Worm (Caenorhabditis elegans) whole organism, L1 larva: ENCODE results near the gene F58G6.7.

Source experiments
- C16A3.4 ChIP-seq: fragments of 150-350 bp; optimal IDR thresholded peaks from 2 replicates; lab custom pipeline; 2014; ENCODE audit warnings: missing biosample characterization, missing genetic modification characterization
- C34B4.2 ChIP-seq: sonication (generic microtip); optimal IDR thresholded peaks from 2 replicates; lab custom pipeline; 2017; ENCODE audit warnings: mild to moderate bottlenecking, missing genetic modification characterization, missing compliant biosample characterization
- Y116A8C.19 ChIP-seq: sonication (generic microtip); optimal IDR thresholded peaks from 2 replicates; lab custom pipeline; 2016; ENCODE audit warnings: missing compliant biosample characterization, missing genetic modification characterization, borderline replicate concordance
- aha-1 ChIP-seq: fragments of 150-350 bp; optimal IDR thresholded peaks from 2 replicates; lab custom pipeline; 2014; ENCODE audit warnings: missing biosample characterization, missing genetic modification characterization
- aly-2 ChIP-seq: fragments of 150-350 bp; optimal IDR thresholded peaks from 2 replicates; lab custom pipeline; 2014; ENCODE audit warnings: missing biosample characterization, missing genetic modification characterization
- ama-1 ChIP-seq: fragments of 150-350 bp; optimal IDR thresholded peaks from 2 replicates; lab custom pipeline; 2014
- blmp-1 ChIP-seq: fragments of 150-350 bp; optimal IDR thresholded peaks from 2 replicates; lab custom pipeline; 2014; ENCODE audit warnings: missing biosample characterization, missing genetic modification characterization
- ceh-82 ChIP-seq, 3 experiments: fragments of 150-350 bp in 1 of 3; sonication (generic microtip) in 2 of 3; optimal IDR thresholded peaks; 2 replicates each; lab custom pipeline; 2014 to 2017; ENCODE audit warnings: missing biosample characterization in 3 of 3, missing genetic modification characterization in 3 of 3
- ces-1 ChIP-seq: fragments of 150-350 bp; optimal IDR thresholded peaks from 2 replicates; lab custom pipeline; 2014; ENCODE audit warnings: missing biosample characterization, missing genetic modification reagents, missing genetic modification characterization
- dsc-1 ChIP-seq: sonication (generic microtip); optimal IDR thresholded peaks from 2 replicates; lab custom pipeline; 2016; ENCODE audit warnings: mild to moderate bottlenecking, missing genetic modification characterization, missing compliant biosample characterization
- efl-1 ChIP-seq, 4 experiments: fragments of 150-350 bp; optimal IDR thresholded peaks in 3 of 4; peaks in 1 of 4; 1 replicate in 1 of 4; 2 replicates in 3 of 4; lab custom pipeline; 2014; ENCODE audit warnings: missing biosample characterization in 2 of 4, missing genetic modification characterization in 2 of 4, missing genetic modification reagents in 2 of 4
- efl-3 ChIP-seq: fragments of 200-800 bp; sonication (Bioruptor generic); optimal IDR thresholded peaks from 2 replicates; lab custom pipeline; 2018; ENCODE audit warnings: mild to moderate bottlenecking, missing genetic modification characterization, missing compliant biosample characterization
- egl-13 ChIP-seq: sonication (generic microtip); optimal IDR thresholded peaks from 2 replicates; lab custom pipeline; 2016; ENCODE audit warnings: missing genotype, missing genetic modification reagents, missing genetic modification characterization, missing compliant biosample characterization
- elt-3 ChIP-seq, 6 experiments: fragments of 150-350 bp in 1 of 6; sonication (generic microtip); optimal IDR thresholded peaks; 2 replicates each; lab custom pipeline; 2017 to 2018; ENCODE audit warnings: missing biosample characterization in 6 of 6, missing genetic modification characterization in 6 of 6, inconsistent platforms in 1 of 6
- fkh-10 ChIP-seq: sonication (generic microtip); optimal IDR thresholded peaks from 2 replicates; lab custom pipeline; 2017; ENCODE audit warnings: missing biosample characterization, missing genetic modification reagents, missing genetic modification characterization
- fkh-4 ChIP-seq: sonication (generic microtip); optimal IDR thresholded peaks from 2 replicates; lab custom pipeline; 2016; ENCODE audit warnings: missing compliant biosample characterization, missing genetic modification characterization, borderline replicate concordance
- fkh-8 ChIP-seq: sonication (generic microtip); optimal IDR thresholded peaks from 2 replicates; lab custom pipeline; 2016; ENCODE audit warnings: mild to moderate bottlenecking, missing genetic modification characterization, missing compliant biosample characterization
- fos-1 ChIP-seq: fragments of 150-350 bp; optimal IDR thresholded peaks from 2 replicates; lab custom pipeline; 2014; ENCODE audit warnings: missing biosample characterization, missing genetic modification characterization
- grh-1 ChIP-seq: fragments of 200-800 bp; sonication (Bioruptor generic); IDR thresholded peaks from 2 replicates; pipeline ENCODE4 v1.3.6; 2022; ENCODE audit warnings: missing genetic modification reagents, missing genetic modification characterization, missing compliant biosample characterization
- hpl-2 ChIP-seq: fragments of 150-350 bp; optimal IDR thresholded peaks from 2 replicates; lab custom pipeline; 2014; ENCODE audit warnings: missing biosample characterization, missing genetic modification reagents, missing genetic modification characterization
- irx-1 ChIP-seq: sonication (generic microtip); optimal IDR thresholded peaks from 2 replicates; lab custom pipeline; 2016; ENCODE audit warnings: missing genetic modification characterization, missing compliant biosample characterization
- lin-14 ChIP-seq: fragments of 200-800 bp; sonication (Bioruptor generic); optimal IDR thresholded peaks from 2 replicates; lab custom pipeline; 2018; ENCODE audit warnings: mild to moderate bottlenecking, missing genetic modification characterization, moderate library complexity, missing compliant biosample characterization
- lin-35 ChIP-seq, 2 experiments: fragments of 150-350 bp; optimal IDR thresholded peaks; 2 replicates each; lab custom pipeline; 2014; ENCODE audit warnings: missing biosample characterization in 2 of 2, missing genetic modification characterization in 2 of 2, missing genetic modification reagents in 2 of 2
- lin-39 ChIP-seq: fragments of 150-350 bp; optimal IDR thresholded peaks from 2 replicates; lab custom pipeline; 2014; ENCODE audit warnings: missing biosample characterization, missing genetic modification reagents, missing genetic modification characterization
- lir-3 ChIP-seq: sonication (generic microtip); optimal IDR thresholded peaks from 2 replicates; lab custom pipeline; 2016; ENCODE audit warnings: mild to moderate bottlenecking, missing genetic modification characterization, moderate library complexity, missing compliant biosample characterization; ENCODE audit not compliant: poor library complexity
- mab-9 ChIP-seq: fragments of 200-800 bp; sonication (Bioruptor generic); IDR thresholded peaks from 2 replicates; pipeline ENCODE4 v1.3.6; 2022; ENCODE audit warnings: missing genetic modification reagents, missing genetic modification characterization, missing compliant biosample characterization
- nhr-11 ChIP-seq: fragments of 150-350 bp; optimal IDR thresholded peaks from 2 replicates; lab custom pipeline; 2014; ENCODE audit warnings: missing biosample characterization, missing genetic modification characterization
- nhr-12 ChIP-seq: sonication (generic microtip); optimal IDR thresholded peaks from 2 replicates; lab custom pipeline; 2017; ENCODE audit warnings: missing biosample characterization, missing genetic modification characterization
- nhr-20 ChIP-seq: sonication (generic microtip); optimal IDR thresholded peaks from 2 replicates; lab custom pipeline; 2016; ENCODE audit warnings: mild to moderate bottlenecking, missing genetic modification characterization, missing compliant biosample characterization
- nhr-28 ChIP-seq: fragments of 150-350 bp; optimal IDR thresholded peaks from 2 replicates; lab custom pipeline; 2014; ENCODE audit warnings: missing biosample characterization, missing genetic modification characterization
- nhr-71 ChIP-seq: sonication (generic microtip); optimal IDR thresholded peaks from 2 replicates; lab custom pipeline; 2016; ENCODE audit warnings: mild to moderate bottlenecking, missing genetic modification characterization, moderate library complexity, missing compliant biosample characterization
- nhr-84 ChIP-seq: sonication (generic microtip); optimal IDR thresholded peaks from 2 replicates; lab custom pipeline; 2017; ENCODE audit warnings: missing biosample characterization, missing genetic modification characterization
- nhr-85 ChIP-seq: sonication (generic microtip); peaks from one replicate; lab custom pipeline; 2016; ENCODE audit warnings: missing genetic modification characterization, inconsistent platforms, missing compliant biosample characterization
- pax-3 ChIP-seq: fragments of 200-800 bp; sonication (Bioruptor generic); optimal IDR thresholded peaks from 2 replicates; lab custom pipeline; 2018; ENCODE audit warnings: mild to moderate bottlenecking, missing genetic modification characterization, moderate library complexity, missing compliant biosample characterization
- rnt-1 ChIP-seq: sonication (generic microtip); optimal IDR thresholded peaks from 2 replicates; lab custom pipeline; 2016; ENCODE audit warnings: mild to moderate bottlenecking, missing genetic modification characterization, moderate library complexity, missing compliant biosample characterization
- skn-1 ChIP-seq: fragments of 150-350 bp; optimal IDR thresholded peaks from 2 replicates; lab custom pipeline; 2014; ENCODE audit warnings: missing biosample characterization, missing genetic modification characterization
- snpc-4 ChIP-seq: fragments of 150-350 bp; optimal IDR thresholded peaks from 2 replicates; lab custom pipeline; 2014; ENCODE audit warnings: missing biosample characterization, missing genetic modification characterization
- snu-23 ChIP-seq: sonication (generic microtip); optimal IDR thresholded peaks from 2 replicates; lab custom pipeline; 2016; ENCODE audit warnings: missing genetic modification characterization, missing compliant biosample characterization
- sox-4 ChIP-seq: sonication (generic microtip); optimal IDR thresholded peaks from 2 replicates; lab custom pipeline; 2016; ENCODE audit warnings: missing genetic modification characterization, missing compliant biosample characterization
- tbx-2 ChIP-seq: sonication (generic microtip); optimal IDR thresholded peaks from 2 replicates; lab custom pipeline; 2016; ENCODE audit warnings: missing genetic modification characterization, missing compliant biosample characterization
- unc-30 ChIP-seq: sonication (generic microtip); optimal IDR thresholded peaks from 2 replicates; lab custom pipeline; 2017; ENCODE audit warnings: missing biosample characterization, missing genetic modification characterization
- unc-86 ChIP-seq: sonication (generic microtip); optimal IDR thresholded peaks from 2 replicates; lab custom pipeline; 2016; ENCODE audit warnings: missing genetic modification characterization, missing compliant biosample characterization
- vab-15 ChIP-seq: sonication (generic microtip); optimal IDR thresholded peaks from 2 replicates; lab custom pipeline; 2017; ENCODE audit warnings: missing genotype, mild to moderate bottlenecking, missing genetic modification characterization, missing compliant biosample characterization
- ztf-4 ChIP-seq: fragments of 150-350 bp; optimal IDR thresholded peaks from 2 replicates; lab custom pipeline; 2014; ENCODE audit warnings: missing biosample characterization, missing genetic modification characterization

Gene F58G6.7

DNA sequence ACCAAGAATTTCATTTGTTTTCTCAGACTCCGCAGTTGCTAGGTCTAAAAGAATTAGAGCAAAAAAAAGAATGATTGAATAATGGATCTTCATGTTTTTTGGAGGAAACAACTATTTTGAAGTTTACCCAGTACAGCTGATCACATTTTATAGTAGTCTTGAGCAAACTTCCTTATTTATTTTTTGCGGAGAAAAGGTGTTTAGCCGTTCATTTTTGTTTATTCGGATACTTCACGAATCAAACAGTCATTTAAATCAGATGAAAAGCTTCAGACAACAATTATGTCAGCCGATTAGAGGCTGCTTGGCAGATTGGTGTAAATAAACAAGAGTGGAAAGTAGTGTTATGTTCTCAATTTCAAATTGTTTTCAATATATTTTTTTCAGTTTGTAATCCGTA is 29.8 kb upstream of the F58G6.7 start, which contains the start of gene W09C2.8:
TSS of gene W09C2.8 (minus strand) at position 101 of the 400 bp plus-strand sequence.
- TF ChIP-seq tbx-2 (tag; lab: Kevin White, UChicago) (no peak), efl-1 (optimal IDR thresholded peaks at IDR 0.05; lab: Kevin White, UChicago) (no peak), efl-1 (GFP tag; optimal IDR thresholded peaks at IDR 0.05 in 1 of 2; lab: Kevin White, UChicago) (peak in 1 of 2 experiments; percentile 83)

DNA sequence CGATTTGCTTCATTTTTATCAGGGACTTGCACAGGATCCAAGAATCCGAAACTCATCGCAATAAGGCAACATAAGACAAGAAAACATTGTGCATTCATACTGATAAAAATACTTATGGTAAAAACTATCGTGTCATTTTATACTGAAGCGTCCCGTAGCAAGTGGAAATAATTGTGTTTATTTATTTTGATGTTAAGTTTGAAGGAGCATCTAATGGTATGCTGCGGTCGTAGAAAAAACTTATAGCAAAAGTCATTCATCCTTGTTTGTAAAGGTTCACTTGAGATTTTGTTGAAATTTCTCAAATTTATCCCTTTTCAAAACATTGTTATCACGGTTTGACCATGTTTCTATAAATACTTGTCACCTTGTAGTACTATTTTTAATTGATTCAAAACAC is 29.1 kb upstream of the F58G6.7 start, which contains the start of gene W09C2.10:
TSS of gene W09C2.10 (minus strand) at position 101 of the 400 bp plus-strand sequence.
- TF ChIP-seq nhr-84: no peak
- TF ChIP-seq fos-1: no peak
- no peak for TF ChIP-seq aha-1
- no peak for TF ChIP-seq fkh-8 (tag; lab: Kevin White, UChicago)
- no peak for TF ChIP-seq lir-3 (tag; lab: Kevin White, UChicago)
- TF ChIP-seq ceh-82 (tag; optimal IDR thresholded peaks at IDR 0.05; lab: Kevin White, UChicago): no peak
- TF ChIP-seq snpc-4 (tag; lab: Kevin White, UChicago): no peak
- TF ChIP-seq, all 84 proteins: peak for 0

DNA sequence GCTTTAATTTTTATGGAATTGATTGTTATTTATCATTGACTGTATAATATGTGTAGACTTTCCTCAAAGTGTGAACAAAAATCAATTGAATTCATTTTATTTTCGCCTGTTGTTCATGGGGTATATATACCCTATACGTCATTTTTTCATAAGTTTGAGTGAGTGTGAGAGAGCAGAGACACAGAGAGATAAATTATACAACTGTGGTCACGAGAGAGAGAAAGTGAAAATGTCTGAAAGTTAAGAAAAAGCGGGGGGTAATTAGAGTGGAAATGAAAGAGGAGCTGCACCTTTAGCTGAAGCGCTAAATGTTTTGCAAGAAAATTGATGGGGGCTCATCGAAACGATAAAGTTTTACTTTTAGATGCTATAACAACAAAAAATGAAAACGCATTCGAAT is 28.3 kb upstream of the F58G6.7 start:
- TF ChIP-seq nhr-71: peak; percentile 30
- no peak for TF ChIP-seq egl-13 (tag; lab: Kevin White, UChicago)
- peak; percentile 9 for TF ChIP-seq fkh-8 (tag; lab: Kevin White, UChicago)
- TF ChIP-seq grh-1 (GFP tag; lab: Robert Waterston, UW): no peak
- peak; percentile 54 for TF ChIP-seq blmp-1
- peak; percentile 1 for TF ChIP-seq nhr-20 (tag; lab: Kevin White, UChicago)
- peak; percentile 33 for TF ChIP-seq snu-23
- TF ChIP-seq nhr-12 (tag; lab: Kevin White, UChicago): no peak
- TF ChIP-seq lin-14 (GFP tag; lab: Kevin White, UChicago): peak; percentile 10
- peak in 1 of 2 experiments; percentile 29 for TF ChIP-seq lin-35 (GFP tag; optimal IDR thresholded peaks at IDR 0.05; lab: Kevin White, UChicago)

DNA sequence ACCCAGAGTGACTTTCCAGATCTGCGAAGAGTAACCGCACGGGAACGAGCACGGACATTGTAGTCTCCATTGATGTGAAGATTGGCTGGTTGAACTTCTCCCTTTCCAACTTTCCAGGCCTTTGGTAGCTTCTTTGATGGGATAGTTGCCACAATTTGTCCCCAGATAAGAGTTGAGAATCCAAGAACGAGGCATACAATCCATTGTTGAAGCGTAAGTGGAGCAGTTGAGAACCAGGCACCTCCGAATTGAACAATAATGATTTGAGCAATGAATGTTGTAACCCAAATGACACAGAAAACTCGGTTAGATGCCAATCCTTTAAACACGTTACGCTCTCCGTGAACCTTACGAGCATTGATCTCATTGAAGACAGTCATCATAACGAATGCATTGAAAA is 27.1 kb upstream of the F58G6.7 start:
- no peak for TF ChIP-seq vab-15 (tag; lab: Kevin White, UChicago)
- TF ChIP-seq efl-1 (optimal IDR thresholded peaks at IDR 0.05; lab: Kevin White, UChicago): no peak
- TF ChIP-seq efl-1 (GFP tag; optimal IDR thresholded peaks at IDR 0.05 in 1 of 2; lab: Kevin White, UChicago): peak in 1 of 2 experiments; percentile 77

DNA sequence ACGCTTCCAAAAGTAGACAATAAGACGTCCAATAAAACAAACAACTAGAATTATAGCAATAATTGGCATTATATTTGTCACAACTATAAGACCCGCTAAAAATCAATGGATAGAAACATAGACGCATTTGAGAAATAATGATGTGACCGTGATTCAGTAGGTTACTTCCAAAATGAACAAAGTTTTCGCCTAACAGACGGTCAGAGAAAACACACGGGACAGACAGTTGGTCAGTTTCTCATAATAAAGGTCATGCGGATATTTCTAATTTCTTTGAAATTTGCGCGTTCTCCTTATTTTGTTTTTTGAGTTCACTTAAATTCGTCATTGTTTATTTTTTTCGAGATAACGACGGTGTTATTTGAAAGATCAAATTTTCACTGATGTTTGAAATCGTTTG is 22.5 kb upstream of the F58G6.7 start:
- TF ChIP-seq efl-3 (GFP tag; lab: Kevin White, UChicago) (no peak), skn-1 (tag; lab: Kevin White, UChicago) (no peak), ztf-4 (tag; lab: Kevin White, UChicago) (no peak), irx-1 (tag; lab: Kevin White, UChicago) (no peak), rnt-1 (tag; lab: Kevin White, UChicago) (no peak), unc-30 (tag; lab: Kevin White, UChicago) (no peak), Y116A8C.19 (no peak), lin-14 (GFP tag; lab: Kevin White, UChicago) (peak; percentile 35), blmp-1 (peak; percentile 48), aly-2 (tag; lab: Kevin White, UChicago) (no peak), fkh-10 (no peak), elt-3 (tag; optimal IDR thresholded peaks at IDR 0.05; lab: Kevin White, UChicago) (peak in 1 of 6 experiments; percentile 48), nhr-71 (no peak), snpc-4 (tag; lab: Kevin White, UChicago) (no peak), dsc-1 (no peak), ama-1 (no peak), mab-9 (GFP tag; lab: Robert Waterston, UW) (no peak), hpl-2 (GFP tag; lab: Kevin White, UChicago) (no peak), snu-23 (no peak), C34B4.2 (no peak), fkh-4 (tag; lab: Kevin White, UChicago) (no peak), nhr-28 (tag; lab: Kevin White, UChicago) (no peak), ceh-82 (tag; optimal IDR thresholded peaks at IDR 0.05; lab: Kevin White, UChicago) (no peak), sox-4 (tag; lab: Kevin White, UChicago) (no peak), unc-86 (no peak), efl-1 (optimal IDR thresholded peaks at IDR 0.05; lab: Kevin White, UChicago) (no peak), efl-1 (GFP tag; optimal IDR thresholded peaks at IDR 0.05 in 1 of 2; lab: Kevin White, UChicago) (peak in 1 of 2 experiments; percentile 8), pax-3 (no peak), ces-1 (GFP tag; lab: Kevin White, UChicago) (no peak), nhr-11 (tag; lab: Kevin White, UChicago) (no peak), C16A3.4 (tag; lab: Kevin White, UChicago) (no peak), nhr-85 (tag; lab: Kevin White, UChicago) (peak; percentile 64), lin-39 (tag; lab: Kevin White, UChicago) (no peak)
